Fruit fly (Drosophila melanogaster): Measurements from ENCODE around the gene Culd.

DNA sequence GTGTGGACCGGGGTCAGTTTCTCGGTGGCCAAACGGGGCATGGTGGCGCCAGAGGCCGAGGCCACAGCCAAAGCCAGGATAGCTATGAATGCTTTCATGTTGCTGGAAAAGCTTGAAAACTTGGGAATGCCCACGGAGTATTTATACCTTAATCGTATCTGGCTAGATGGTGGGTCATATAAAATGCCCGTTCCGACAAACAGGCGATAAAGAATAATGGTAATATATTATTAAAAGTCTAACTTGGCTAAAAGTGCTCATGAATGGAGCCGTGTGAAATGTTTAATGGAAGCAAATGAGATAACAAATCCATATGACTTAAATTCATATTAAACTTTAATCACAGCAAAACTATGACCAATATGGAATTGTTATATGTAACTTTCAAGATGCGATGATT, 37.5 kb upstream of the Culd start, which contains the start of gene Jon66Cii:
- TF ChIP-seq Sin3A (optimal IDR thresholded peaks at IDR 0.05) (no peak), Myc (optimal IDR thresholded peaks at IDR 0.05) (no peak), insv (optimal IDR thresholded peaks at IDR 0.05) (no peak), psq (optimal IDR thresholded peaks at IDR 0.05) (no peak)

Measured in Kc167 (cell line).